Fruit fly (Drosophila melanogaster) whole organism, prepupa: ENCODE results near the gene Cpr.

Source experiments
- Blimp-1 ChIP-seq: fragments of 200-800 bp; sonication (Bioruptor generic); optimal IDR thresholded peaks from 3 replicates; lab custom pipeline; 2017; ENCODE audit warnings: missing biosample characterization, missing genetic modification characterization, mild to moderate bottlenecking, moderate library complexity, missing genetic modification reagents
- CG10669 ChIP-seq: fragments of 200-800 bp; sonication (Bioruptor generic); optimal IDR thresholded peaks from 3 replicates; lab custom pipeline; 2018; ENCODE audit warnings: missing biosample characterization, mild to moderate bottlenecking, missing genetic modification characterization, moderate library complexity
- CG11294 ChIP-seq: fragments of 200-800 bp; sonication (Bioruptor generic); IDR thresholded peaks from 2 replicates; pipeline ENCODE4 v1.3.6; 2022; ENCODE audit warnings: missing biosample characterization, missing genetic modification characterization
- CG15336 ChIP-seq: fragments of 200-800 bp; sonication (Bioruptor generic); IDR thresholded peaks from 2 replicates; pipeline ENCODE4 v1.3.6; 2022; ENCODE audit warnings: missing biosample characterization, missing genetic modification characterization
- CG1621 ChIP-seq: fragments of 200-800 bp; sonication (Bioruptor generic); optimal IDR thresholded peaks from 3 replicates; lab custom pipeline; 2018; ENCODE audit warnings: missing biosample characterization, mild to moderate bottlenecking, missing genetic modification characterization
- CG3032 ChIP-seq: fragments of 200-800 bp; optimal IDR thresholded peaks from 2 replicates; lab custom pipeline; 2019; ENCODE audit warnings: missing biosample characterization, mild to moderate bottlenecking, missing genetic modification characterization, moderate library complexity
- CG3919 ChIP-seq: fragments of 200-800 bp; sonication (Bioruptor generic); optimal IDR thresholded peaks from 3 replicates; lab custom pipeline; 2016; ENCODE audit warnings: missing biosample characterization, missing genetic modification characterization
- CG4318 ChIP-seq: fragments of 200-800 bp; sonication (Bioruptor generic); optimal IDR thresholded peaks from 3 replicates; lab custom pipeline; 2017; ENCODE audit warnings: missing biosample characterization, mild to moderate bottlenecking, missing genetic modification characterization
- CG6163 ChIP-seq: fragments of 200-800 bp; sonication (Bioruptor generic); IDR thresholded peaks from 3 replicates; pipeline ENCODE4 v1.3.6; 2022; ENCODE audit warnings: missing biosample characterization, missing genetic modification characterization
- CG6276 ChIP-seq: fragments of 200-800 bp; sonication (Bioruptor generic); optimal IDR thresholded peaks from 2 replicates; lab custom pipeline; 2017; ENCODE audit warnings: missing biosample characterization, mild to moderate bottlenecking, missing genetic modification characterization
- CG6808 ChIP-seq: fragments of 200-800 bp; sonication (Bioruptor generic); optimal IDR thresholded peaks from 3 replicates; lab custom pipeline; 2017; ENCODE audit warnings: missing biosample characterization, missing genetic modification characterization, mild to moderate bottlenecking, moderate library complexity, missing genetic modification reagents
- CG6854 ChIP-seq: fragments of 200-800 bp; sonication (Bioruptor generic); optimal IDR thresholded peaks from 2 replicates; lab custom pipeline; 2017; ENCODE audit warnings: missing biosample characterization, mild to moderate bottlenecking, missing genetic modification characterization
- CG8119 ChIP-seq: fragments of 200-800 bp; sonication (Bioruptor generic); IDR thresholded peaks from 3 replicates; pipeline ENCODE4 v1.3.6; 2022; ENCODE audit warnings: missing biosample characterization, missing genetic modification characterization
- CG8632 ChIP-seq: fragments of 200-800 bp; sonication (Bioruptor generic); optimal IDR thresholded peaks from 3 replicates; lab custom pipeline; 2016; ENCODE audit warnings: missing biosample characterization, missing genetic modification characterization
- CG9139 ChIP-seq: fragments of 200-800 bp; sonication (Bioruptor generic); optimal IDR thresholded peaks from 3 replicates; lab custom pipeline; 2017; ENCODE audit warnings: missing biosample characterization, mild to moderate bottlenecking, missing genetic modification characterization
- Hr4 ChIP-seq: fragments of 200-800 bp; sonication (Bioruptor generic); optimal IDR thresholded peaks from 3 replicates; lab custom pipeline; 2016; ENCODE audit warnings: missing biosample characterization, missing genetic modification characterization
- Lpt ChIP-seq: fragments of 200-800 bp; sonication (Bioruptor generic); optimal IDR thresholded peaks from 3 replicates; lab custom pipeline; 2016; ENCODE audit warnings: missing biosample characterization, missing genetic modification characterization
- Met ChIP-seq: fragments of 200-800 bp; sonication (Bioruptor generic); optimal IDR thresholded peaks from 3 replicates; lab custom pipeline; 2016; ENCODE audit warnings: missing biosample characterization, missing genetic modification characterization
- OdsH ChIP-seq: fragments of 200-800 bp; sonication (Bioruptor generic); optimal IDR thresholded peaks from 3 replicates; lab custom pipeline; 2016; ENCODE audit warnings: missing biosample characterization, missing genetic modification characterization
- Sox15 ChIP-seq: fragments of 200-800 bp; sonication (Bioruptor generic); optimal IDR thresholded peaks from 3 replicates; lab custom pipeline; 2016; ENCODE audit warnings: missing biosample characterization, missing genetic modification characterization
- achi ChIP-seq: fragments of 200-800 bp; sonication (Bioruptor generic); optimal IDR thresholded peaks from 3 replicates; lab custom pipeline; 2016; ENCODE audit warnings: missing biosample characterization, missing genetic modification characterization
- dac ChIP-seq: fragments of 200-800 bp; sonication (Bioruptor generic); optimal IDR thresholded peaks from 2 replicates; lab custom pipeline; 2017; ENCODE audit warnings: missing biosample characterization, mild to moderate bottlenecking, missing genetic modification characterization
- esn ChIP-seq: fragments of 200-800 bp; sonication (Bioruptor generic); optimal IDR thresholded peaks from 2 replicates; lab custom pipeline; 2016; ENCODE audit warnings: missing biosample characterization, mild to moderate bottlenecking, missing genetic modification characterization, moderate library complexity
- fd59A ChIP-seq: fragments of 200-800 bp; sonication (Bioruptor generic); optimal IDR thresholded peaks from 2 replicates; lab custom pipeline; 2017; ENCODE audit warnings: missing biosample characterization, mild to moderate bottlenecking, missing genetic modification characterization, missing genetic modification reagents
- fd85E ChIP-seq: fragments of 200-800 bp; sonication (Bioruptor generic); optimal IDR thresholded peaks from 3 replicates; lab custom pipeline; 2016; ENCODE audit warnings: missing biosample characterization, missing genetic modification characterization
- lz ChIP-seq: fragments of 200-800 bp; sonication (Bioruptor generic); optimal IDR thresholded peaks from 3 replicates; lab custom pipeline; 2016; ENCODE audit warnings: missing biosample characterization, missing genetic modification characterization
- net ChIP-seq: fragments of 200-800 bp; sonication (Bioruptor generic); optimal IDR thresholded peaks from 3 replicates; lab custom pipeline; 2016; ENCODE audit warnings: missing biosample characterization, missing genetic modification characterization
- salr ChIP-seq, 2 experiments: fragments of 200-800 bp; sonication (Bioruptor generic); optimal IDR thresholded peaks; 3 replicates each; lab custom pipeline; 2016 to 2018; ENCODE audit warnings: missing biosample characterization in 2 of 2, missing genetic modification characterization in 2 of 2, mild to moderate bottlenecking in 1 of 2
- ss ChIP-seq, 2 experiments: fragments of 200-800 bp; sonication (Bioruptor generic); optimal IDR thresholded peaks; 2 replicates in 1 of 2; 3 replicates in 1 of 2; lab custom pipeline; 2017 to 2018; ENCODE audit warnings: mild to moderate bottlenecking in 2 of 2, missing biosample characterization in 2 of 2, missing genetic modification characterization in 2 of 2, moderate library complexity in 1 of 2
- svp ChIP-seq: fragments of 200-800 bp; sonication (Bioruptor generic); peaks from one replicate; lab custom pipeline; 2016; ENCODE audit warnings: missing biosample characterization, missing genetic modification characterization
- topi ChIP-seq: fragments of 200-800 bp; sonication (Bioruptor generic); optimal IDR thresholded peaks from 3 replicates; lab custom pipeline; 2016; ENCODE audit warnings: missing biosample characterization, missing genetic modification characterization
- vri ChIP-seq: fragments of 200-800 bp; sonication (Bioruptor generic); optimal IDR thresholded peaks from 3 replicates; lab custom pipeline; 2016; ENCODE audit warnings: missing biosample characterization, mild to moderate bottlenecking, missing genetic modification characterization

Gene Cpr

dm6 chr2L:6367478-6367932, 28.9 kb downstream of the Cpr start, which contains the start of gene Nepl4:
Nepl4 (plus strand) TSS chr2L:6367882.
- TF ChIP-seq CG6276 (GFP tag; lab: Kevin White, UChicago) (no peak), CG8632 (GFP tag; lab: Kevin White, UChicago) (no peak), CG15336 (GFP tag; lab: Robert Waterston, UW) (no peak), vri (GFP tag; lab: Kevin White, UChicago) (no peak), CG6163 (GFP tag; lab: Robert Waterston, UW) (no peak), CG1621 (tag; lab: Kevin White, UChicago) (no peak), ss (GFP tag; optimal IDR thresholded peaks at IDR 0.05; lab: Kevin White, UChicago) (no peak), OdsH (no peak), Sox15 (GFP tag; lab: Kevin White, UChicago) (no peak), CG3032 (tag; lab: Kevin White, UChicago) (no peak), dac (no peak), CG9139 (GFP tag; lab: Kevin White, UChicago) (no peak), CG8119 (GFP tag; lab: Robert Waterston, UW) (no peak), achi (GFP tag; lab: Kevin White, UChicago) (no peak), CG6808 (GFP tag; lab: Kevin White, UChicago) (no peak), CG3919 (GFP tag; lab: Kevin White, UChicago) (no peak)
- TF ChIP-seq, all 60 proteins: peak for 0

dm6 chr2L:6369286-6369685, 30.6 kb downstream of the Cpr start:
- TF ChIP-seq svp (GFP tag; lab: Kevin White, UChicago) (peak; percentile 5), CG1621 (tag; lab: Kevin White, UChicago) (no peak), CG6276 (GFP tag; lab: Kevin White, UChicago) (no peak), CG10669 (GFP tag; lab: Kevin White, UChicago) (no peak), vri (GFP tag; lab: Kevin White, UChicago) (no peak), Hr4 (GFP tag; lab: Kevin White, UChicago) (no peak), CG9139 (GFP tag; lab: Kevin White, UChicago) (no peak), Lpt (no peak)
- TF ChIP-seq, all 60 proteins: peak for 1

- TF ChIP-seq net (GFP tag; lab: Kevin White, UChicago) = no peak
- peak; percentile 85 for TF ChIP-seq svp (GFP tag; lab: Kevin White, UChicago)
- peak; percentile 35 for TF ChIP-seq vri (GFP tag; lab: Kevin White, UChicago)
These were observed 32.5 kb downstream of the Cpr start for dm6 chr2L:6371025-6371641.

- TF ChIP-seq CG6163 (GFP tag; lab: Robert Waterston, UW) (no peak), topi (GFP tag; lab: Kevin White, UChicago) (no peak), CG3919 (GFP tag; lab: Kevin White, UChicago) (no peak), fd85E (GFP tag; lab: Kevin White, UChicago) (no peak), Lpt (no peak), achi (GFP tag; lab: Kevin White, UChicago) (no peak)
These were observed 33.5 kb downstream of the Cpr start, which contains the start of gene slam for dm6 chr2L:6372088-6372487. slam (plus strand) TSS chr2L:6372388.

dm6 chr2L:6373141-6373540, 34.5 kb downstream of the Cpr start:
- TF ChIP-seq CG3919 (GFP tag; lab: Kevin White, UChicago) = no peak
- no peak for TF ChIP-seq CG6808 (GFP tag; lab: Kevin White, UChicago)
- TF ChIP-seq achi (GFP tag; lab: Kevin White, UChicago) = no peak
- no peak for TF ChIP-seq Blimp-1 (GFP tag; lab: Kevin White, UChicago)
- no peak for TF ChIP-seq CG4318 (GFP tag; lab: Kevin White, UChicago)
- TF ChIP-seq lz (GFP tag; lab: Kevin White, UChicago) = no peak
- TF ChIP-seq CG6854 = no peak
- TF ChIP-seq CG11294 (GFP tag; lab: Robert Waterston, UW) = no peak
- no peak for TF ChIP-seq CG15336 (GFP tag; lab: Robert Waterston, UW)
- no peak for TF ChIP-seq Sox15 (GFP tag; lab: Kevin White, UChicago)
- TF ChIP-seq CG8119 (GFP tag; lab: Robert Waterston, UW) = no peak
- no peak for TF ChIP-seq esn
- TF ChIP-seq Met (GFP tag; lab: Kevin White, UChicago) = no peak
- no peak for TF ChIP-seq Lpt
- no peak for TF ChIP-seq salr (GFP tag; optimal IDR thresholded peaks at IDR 0.05; lab: Kevin White, UChicago)
- TF ChIP-seq fd59A = no peak
